Worm (Caenorhabditis elegans) whole organism, L4 larva: ENCODE data around the gene T05H4.4.
A peak's percentile ranks its signal among the peaks of the same experiment; 100 is the strongest.

ENCODE experiments used
- D1046.2 ChIP-seq: fragments of 200-800 bp; sonication (Bioruptor generic); IDR thresholded peaks from 2 replicates; pipeline ENCODE4 v1.3.6; 2022; ENCODE audit warnings: missing genetic modification characterization, missing compliant biosample characterization
- F26F4.8 ChIP-seq: fragments of 200-800 bp; sonication (Bioruptor generic); conservative IDR thresholded peaks from 2 replicates; pipeline ENCODE4 v1.3.6; 2022; ENCODE audit warnings: missing genetic modification characterization, missing compliant biosample characterization
- F49E8.2 ChIP-seq: sonication (generic microtip); optimal IDR thresholded peaks from 2 replicates; lab custom pipeline; 2016; ENCODE audit warnings: missing compliant biosample characterization, mild to moderate bottlenecking, missing genetic modification characterization, borderline replicate concordance
- T20F7.1 ChIP-seq: fragments of 200-800 bp; sonication (Bioruptor generic); optimal IDR thresholded peaks from 2 replicates; lab custom pipeline; 2018; ENCODE audit warnings: mild to moderate bottlenecking, missing genetic modification characterization, missing compliant biosample characterization
- T26A8.4 ChIP-seq: fragments of 200-800 bp; sonication (Bioruptor generic); IDR thresholded peaks from 2 replicates; pipeline ENCODE4 v1.3.6; 2022; ENCODE audit warnings: missing genetic modification characterization, missing compliant biosample characterization
- Y75B8A.6 ChIP-seq: fragments of 200-800 bp; sonication (Bioruptor generic); IDR thresholded peaks from 2 replicates; pipeline ENCODE4 v1.3.6; 2022; ENCODE audit warnings: missing genetic modification reagents, missing genetic modification characterization, missing compliant biosample characterization
- ZK337.2 ChIP-seq: fragments of 200-800 bp; sonication (Bioruptor generic); IDR thresholded peaks from 2 replicates; pipeline ENCODE4 v1.3.6; 2022; ENCODE audit warnings: missing genetic modification reagents, missing genetic modification characterization, missing compliant biosample characterization
- ZK546.5 ChIP-seq, 2 experiments: sonication (generic microtip); optimal IDR thresholded peaks; 2 replicates each; lab custom pipeline; 2017; ENCODE audit warnings: missing biosample characterization in 2 of 2, missing genetic modification characterization in 2 of 2
- aha-1 ChIP-seq: fragments of 150-350 bp; peaks from one replicate; lab custom pipeline; 2014; ENCODE audit warnings: missing biosample characterization, missing genetic modification characterization
- ceh-28 ChIP-seq: fragments of 150-350 bp; optimal IDR thresholded peaks from 2 replicates; lab custom pipeline; 2014; ENCODE audit warnings: missing biosample characterization, missing genetic modification reagents, missing genetic modification characterization
- ceh-44 ChIP-seq: fragments of 200-800 bp; sonication (Bioruptor generic); IDR thresholded peaks from 2 replicates; pipeline ENCODE4 v1.3.6; 2022; ENCODE audit warnings: missing genetic modification reagents, missing genetic modification characterization, missing compliant biosample characterization
- daf-16 ChIP-seq, 3 experiments: sonication (generic microtip); optimal IDR thresholded peaks; 2 replicates each; lab custom pipeline; 2016 to 2017; ENCODE audit warnings: missing genetic modification characterization in 3 of 3, missing genetic modification reagents in 3 of 3, mild to moderate bottlenecking in 2 of 3, missing compliant biosample characterization in 2 of 3, missing biosample characterization in 1 of 3, moderate library complexity in 1 of 3
- dmd-6 ChIP-seq: fragments of 200-800 bp; sonication (Bioruptor generic); IDR thresholded peaks from 2 replicates; pipeline ENCODE4 v1.3.6; 2022; ENCODE audit warnings: missing genetic modification reagents, missing genetic modification characterization, missing compliant biosample characterization
- dmd-8 ChIP-seq: fragments of 200-800 bp; sonication (Bioruptor generic); IDR thresholded peaks from 2 replicates; pipeline ENCODE4 v1.3.6; 2022; ENCODE audit warnings: missing genetic modification characterization, missing compliant biosample characterization
- duxl-1 ChIP-seq: sonication (generic microtip); optimal IDR thresholded peaks from 2 replicates; lab custom pipeline; 2016; ENCODE audit warnings: mild to moderate bottlenecking, missing genetic modification characterization, moderate library complexity, missing compliant biosample characterization; ENCODE audit not compliant: poor library complexity
- dve-1 ChIP-seq: sonication (generic microtip); optimal IDR thresholded peaks from 2 replicates; lab custom pipeline; 2017; ENCODE audit warnings: antibody characterized with exemption, mild to moderate bottlenecking, missing genetic modification characterization, missing compliant biosample characterization; ENCODE audit not compliant: insufficient read depth
- egl-43 ChIP-seq: fragments of 200-800 bp; sonication (Bioruptor generic); IDR thresholded peaks from 2 replicates; pipeline ENCODE4 v1.3.6; 2022; ENCODE audit warnings: missing genetic modification reagents, missing genetic modification characterization, missing compliant biosample characterization
- hif-1 ChIP-seq, 2 experiments: sonication (generic microtip); optimal IDR thresholded peaks; 2 replicates each; lab custom pipeline; 2016 to 2017; ENCODE audit warnings: missing compliant biosample characterization in 2 of 2, missing genetic modification characterization in 2 of 2, missing genetic modification reagents in 2 of 2, missing genotype in 2 of 2, mild to moderate bottlenecking in 1 of 2
- hlh-11 ChIP-seq: fragments of 200-800 bp; sonication (Bioruptor generic); optimal IDR thresholded peaks from 2 replicates; lab custom pipeline; 2018; ENCODE audit warnings: mild to moderate bottlenecking, missing genetic modification characterization, missing compliant biosample characterization
- hlh-30 ChIP-seq: sonication (generic microtip); optimal IDR thresholded peaks from 2 replicates; lab custom pipeline; 2017; ENCODE audit warnings: antibody characterized with exemption, mild to moderate bottlenecking, missing genetic modification characterization, missing compliant biosample characterization; ENCODE audit not compliant: insufficient read depth
- lim-7 ChIP-seq: fragments of 200-800 bp; sonication (Bioruptor generic); IDR thresholded peaks from 2 replicates; pipeline ENCODE4 v1.3.6; 2022; ENCODE audit warnings: missing genetic modification characterization, missing compliant biosample characterization
- lin-15B ChIP-seq: fragments of 150-350 bp; sonication (generic microtip); optimal IDR thresholded peaks from 3 replicates; lab custom pipeline; 2014; ENCODE audit warnings: missing biosample characterization, missing genetic modification characterization
- mdl-1 ChIP-seq, 2 experiments: fragments of 150-350 bp in 1 of 2; sonication (generic microtip) in 1 of 2; optimal IDR thresholded peaks; 2 replicates each; lab custom pipeline; 2014 to 2017; ENCODE audit warnings: missing biosample characterization in 2 of 2, missing genetic modification characterization in 2 of 2
- mdt-29 ChIP-seq: fragments of 200-800 bp; sonication (Bioruptor generic); IDR thresholded peaks from 2 replicates; pipeline ENCODE4 v1.3.6; 2022; ENCODE audit warnings: missing genetic modification reagents, missing genetic modification characterization, missing compliant biosample characterization
- mes-2 ChIP-seq: sonication (generic microtip); optimal IDR thresholded peaks from 2 replicates; lab custom pipeline; 2016; ENCODE audit warnings: missing genotype, mild to moderate bottlenecking, missing genetic modification characterization, missing compliant biosample characterization; ENCODE audit not compliant: poor library complexity, severe bottlenecking
- nhr-102 ChIP-seq: sonication (generic microtip); optimal IDR thresholded peaks from 2 replicates; lab custom pipeline; 2016; ENCODE audit warnings: mild to moderate bottlenecking, missing genetic modification characterization, moderate library complexity, missing compliant biosample characterization
- nhr-28 ChIP-seq: fragments of 150-350 bp; optimal IDR thresholded peaks from 2 replicates; lab custom pipeline; 2014; ENCODE audit warnings: missing biosample characterization, missing genetic modification characterization
- nhr-76 ChIP-seq: fragments of 150-350 bp; optimal IDR thresholded peaks from 2 replicates; lab custom pipeline; 2014; ENCODE audit warnings: missing biosample characterization, missing genetic modification characterization
- nhr-77 ChIP-seq: fragments of 150-350 bp; optimal IDR thresholded peaks from 2 replicates; lab custom pipeline; 2014; ENCODE audit warnings: missing biosample characterization, missing genetic modification characterization
- pha-4 ChIP-seq, 2 experiments: fragments of 150-350 bp in 1 of 2; fragments of 200-800 bp in 1 of 2; sonication (Bioruptor generic) in 1 of 2; IDR thresholded peaks in 1 of 2; optimal IDR thresholded peaks in 1 of 2; 2 replicates each; pipeline versions ENCODE4 v1.3.6 to Lab custom; 2014 to 2022; ENCODE audit warnings: missing genetic modification characterization in 2 of 2, missing genetic modification reagents in 2 of 2, missing biosample characterization in 1 of 2, missing compliant biosample characterization in 1 of 2
- php-3 ChIP-seq: fragments of 200-800 bp; sonication (Bioruptor generic); IDR thresholded peaks from 2 replicates; pipeline ENCODE4 v1.3.6; 2022; ENCODE audit warnings: missing genetic modification reagents, missing genetic modification characterization, missing compliant biosample characterization
- pqm-1 ChIP-seq: sonication (generic microtip); optimal IDR thresholded peaks from 2 replicates; lab custom pipeline; 2017; ENCODE audit warnings: missing biosample characterization, missing genetic modification characterization
- snpc-4 ChIP-seq: fragments of 150-350 bp; optimal IDR thresholded peaks from 2 replicates; lab custom pipeline; 2014; ENCODE audit warnings: missing biosample characterization, missing genetic modification characterization
- tra-1 ChIP-seq: fragments of 200-800 bp; sonication (Bioruptor generic); IDR thresholded peaks from 2 replicates; pipeline ENCODE4 v1.3.6; 2022; ENCODE audit warnings: missing genetic modification reagents, missing genetic modification characterization, missing compliant biosample characterization
- unc-39 ChIP-seq: sonication (generic microtip); optimal IDR thresholded peaks from 2 replicates; lab custom pipeline; 2017; ENCODE audit warnings: missing biosample characterization, missing genetic modification characterization
- zfp-2 ChIP-seq: sonication (generic microtip); optimal IDR thresholded peaks from 2 replicates; lab custom pipeline; 2016; ENCODE audit warnings: mild to moderate bottlenecking, missing genetic modification characterization, missing compliant biosample characterization
- ztf-7 ChIP-seq: fragments of 150-350 bp; optimal IDR thresholded peaks from 2 replicates; lab custom pipeline; 2014; ENCODE audit warnings: missing biosample characterization, missing genetic modification characterization

T05H4.4 gene

ce11 chrV:6438601-6439000 is at the start of gene T05H4.4:
TSS of gene T05H4.4 (plus strand) at chrV:6438901.
- TF ChIP-seq pha-4 (GFP tag; IDR thresholded peaks at IDR 0.05; lab: Robert Waterston, UW) = no peak
- TF ChIP-seq pha-4 (tag; optimal IDR thresholded peaks at IDR 0.05; lab: Kevin White, UChicago) = no peak
- TF ChIP-seq mdl-1 (tag; optimal IDR thresholded peaks at IDR 0.05; lab: Kevin White, UChicago) = no peak
- no peak for TF ChIP-seq ztf-7 (tag; lab: Kevin White, UChicago)
- no peak for TF ChIP-seq mes-2 (tag; lab: Kevin White, UChicago)
- no peak for TF ChIP-seq T26A8.4 (GFP tag; lab: Robert Waterston, UW)
- no peak for TF ChIP-seq F26F4.8 (GFP tag; lab: Robert Waterston, UW)
- no peak for TF ChIP-seq nhr-76 (tag; lab: Kevin White, UChicago)
- TF ChIP-seq duxl-1 (tag; lab: Kevin White, UChicago) = no peak
- TF ChIP-seq hif-1 (tag; optimal IDR thresholded peaks at IDR 0.05; lab: Kevin White, UChicago) = no peak
- TF ChIP-seq unc-39 = no peak

DNA sequence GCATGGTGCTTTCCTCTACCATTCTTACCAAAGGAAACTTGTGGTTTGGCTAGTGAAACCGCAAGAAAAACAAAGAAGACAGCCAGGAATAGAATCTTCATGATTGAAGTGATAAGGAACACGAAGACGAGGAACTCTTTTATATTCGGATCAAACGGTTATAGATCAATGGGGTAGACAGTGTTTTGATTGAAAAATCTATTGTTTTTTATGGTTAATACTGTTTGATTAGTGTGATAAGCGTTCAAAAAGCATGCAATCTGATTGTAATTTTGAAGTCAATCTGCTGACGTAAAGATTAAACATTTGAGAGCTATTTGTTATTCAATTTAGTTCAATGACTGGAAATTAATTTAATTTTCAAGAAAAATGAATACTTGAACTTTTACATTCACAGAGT is 49.1 kb upstream of the T05H4.4 start, which contains the start of gene F57F4.2:
Gene F57F4.2, minus strand, starts transcription at position 101 of the 400 bp plus-strand sequence.
- TF ChIP-seq hlh-30 (tag; lab: Kevin White, UChicago) = no peak
- no peak for TF ChIP-seq dmd-8 (GFP tag; lab: Robert Waterston, UW)

- TF ChIP-seq ZK546.5 (tag; optimal IDR thresholded peaks at IDR 0.05; lab: Kevin White, UChicago) = no peak
- TF ChIP-seq F49E8.2 (tag; lab: Kevin White, UChicago) = no peak
- no peak for TF ChIP-seq snpc-4 (tag; lab: Kevin White, UChicago)
- no peak for TF ChIP-seq T20F7.1 (GFP tag; lab: Kevin White, UChicago)
- no peak for TF ChIP-seq ceh-44 (GFP tag; lab: Robert Waterston, UW)
- TF ChIP-seq zfp-2 (tag; lab: Kevin White, UChicago) = no peak
- TF ChIP-seq aha-1 = no peak
- no peak for TF ChIP-seq mdt-29
- no peak for TF ChIP-seq ceh-28 (tag; lab: Kevin White, UChicago)
- no peak for TF ChIP-seq lin-15B (tag; lab: Kevin White, UChicago)
- TF ChIP-seq ZK337.2 (GFP tag; lab: Robert Waterston, UW) = no peak
Measured at ce11 chrV:6390163-6390562, 48.5 kb upstream of the T05H4.4 start, which contains the start of gene F57F4.1. TSS of gene F57F4.1 (plus strand) at chrV:6390463.

ce11 chrV:6398922-6399321 is 39.8 kb upstream of the T05H4.4 start:
- peak; percentile 17 for TF ChIP-seq nhr-77 (tag; lab: Kevin White, UChicago)
- TF ChIP-seq lim-7 (GFP tag; lab: Robert Waterston, UW) = no peak
- TF ChIP-seq pqm-1 = peak; percentile 78
- peak; percentile 80 for TF ChIP-seq dmd-6
- TF ChIP-seq dve-1 = peak; percentile 80
- TF ChIP-seq D1046.2 (GFP tag; lab: Robert Waterston, UW) = no peak
- TF ChIP-seq nhr-28 = peak; percentile 92
- TF ChIP-seq daf-16 (GFP tag; optimal IDR thresholded peaks at IDR 0.05; lab: Kevin White, UChicago) = no peak
- peak; percentile 77 for TF ChIP-seq daf-16 (tag; optimal IDR thresholded peaks at IDR 0.05; lab: Kevin White, UChicago)
- TF ChIP-seq hlh-11 = peak; percentile 70
- peak; percentile 18 for TF ChIP-seq nhr-102
- peak; percentile 72 for TF ChIP-seq php-3 (GFP tag; lab: Robert Waterston, UW)
- no peak for TF ChIP-seq egl-43 (GFP tag; lab: Robert Waterston, UW)
- no peak for TF ChIP-seq Y75B8A.6 (GFP tag; lab: Robert Waterston, UW)
- peak; percentile 50; the same call in 1 of the 2 replicates for TF ChIP-seq tra-1 (GFP tag; lab: Robert Waterston, UW)
